Worm (Caenorhabditis elegans): Measurements from ENCODE around the gene Y71H2B.8.

The Y71H2B.8 gene

ce11 chrIII:2618663-2619062 is 39.6 kb downstream of the Y71H2B.8 start, which contains the start of gene Y71H2B.4:
Y71H2B.4 (plus strand) TSS chrIII:2618963.
- TF ChIP-seq sea-2 (GFP tag; optimal IDR thresholded peaks at IDR 0.05), result no peak
- no peak for TF ChIP-seq ceh-82 (tag; optimal IDR thresholded peaks at IDR 0.05)
- TF ChIP-seq ama-1 (optimal IDR thresholded peaks at IDR 0.05), result no peak
- TF ChIP-seq unc-62 (GFP tag; optimal IDR thresholded peaks at IDR 0.05), result no peak
- no peak for TF ChIP-seq fos-1 (tag; optimal IDR thresholded peaks at IDR 0.05)
- no peak for TF ChIP-seq nhr-237 (tag; optimal IDR thresholded peaks at IDR 0.05)
- no peak for TF ChIP-seq tbx-2 (tag; optimal IDR thresholded peaks at IDR 0.05)
- TF ChIP-seq ZK546.5 (tag; optimal IDR thresholded peaks at IDR 0.05), result no peak
- no peak for TF ChIP-seq ceh-9 (tag; optimal IDR thresholded peaks at IDR 0.05)
- TF ChIP-seq egl-5 (tag; optimal IDR thresholded peaks at IDR 0.05), result no peak
- TF ChIP-seq nhr-11 (tag; optimal IDR thresholded peaks at IDR 0.05), result no peak

ce11 chrIII:2619559-2619958 is 40.5 kb downstream of the Y71H2B.8 start, which contains the start of gene ppfr-4:
ppfr-4 (plus strand) TSS chrIII:2619936.
- TF ChIP-seq hmg-11 (tag; optimal IDR thresholded peaks at IDR 0.05) (peak; percentile 36), nfya-1 (tag; optimal IDR thresholded peaks at IDR 0.05; ENCODE audit: insufficient read depth) (peak; percentile 28), nhr-237 (tag; optimal IDR thresholded peaks at IDR 0.05) (no peak), nhr-76 (tag; optimal IDR thresholded peaks at IDR 0.05) (no peak), skn-1 (tag; optimal IDR thresholded peaks at IDR 0.05) (no peak), pha-4 (tag; optimal IDR thresholded peaks at IDR 0.05) (peak; percentile 28), unc-39 (tag; optimal IDR thresholded peaks at IDR 0.05) (no peak), elt-1 (tag; optimal IDR thresholded peaks at IDR 0.05) (no peak), snpc-4 (tag; optimal IDR thresholded peaks at IDR 0.05) (no peak)

- no peak for TF ChIP-seq lsy-12 (tag; optimal IDR thresholded peaks at IDR 0.05)
- TF ChIP-seq snpc-4 (tag; optimal IDR thresholded peaks at IDR 0.05), result no peak
- TF ChIP-seq elt-1 (tag; optimal IDR thresholded peaks at IDR 0.05), result no peak
- no peak for TF ChIP-seq nhr-76 (tag; optimal IDR thresholded peaks at IDR 0.05)
- TF ChIP-seq aly-2 (tag; optimal IDR thresholded peaks at IDR 0.05), result no peak
- TF ChIP-seq hmg-11 (tag; optimal IDR thresholded peaks at IDR 0.05), result no peak
Observed at ce11 chrIII:2622870-2623269, 43.8 kb downstream of the Y71H2B.8 start, which contains the start of gene Y71H2B.2. Y71H2B.2 (plus strand) TSS chrIII:2623170.

ce11 chrIII:2628690-2629089 is 49.6 kb downstream of the Y71H2B.8 start, which contains the start of gene acbp-8:
acbp-8 (plus strand) TSS chrIII:2629013.
- TF ChIP-seq snpc-4 (tag; optimal IDR thresholded peaks at IDR 0.05) (no peak), nhr-23 (tag; optimal IDR thresholded peaks at IDR 0.05) (peak; percentile 39)

All from whole organism, L3 larva.